Worm (Caenorhabditis elegans) whole organism, young adult: ENCODE data around the gene T26C5.5.
A peak's percentile ranks its signal among the peaks of the same experiment; 100 is the strongest.

Experiments
- C17E4.6 ChIP-seq: fragments of 200-800 bp; sonication (Bioruptor generic); IDR thresholded peaks from 2 replicates; pipeline ENCODE4 v1.3.6; 2022; ENCODE audit warnings: missing genetic modification reagents, missing genetic modification characterization, missing compliant biosample characterization
- F37B4.10 ChIP-seq: fragments of 200-800 bp; sonication (Bioruptor generic); IDR thresholded peaks from 2 replicates; pipeline ENCODE4 v1.3.6; 2022; ENCODE audit warnings: missing genetic modification characterization, missing compliant biosample characterization
- K12H6.12 ChIP-seq: fragments of 200-800 bp; sonication (Bioruptor generic); optimal IDR thresholded peaks from 2 replicates; lab custom pipeline; 2018; ENCODE audit warnings: mild to moderate bottlenecking, missing genetic modification characterization, missing compliant biosample characterization
- Y53G8AR.9 ChIP-seq: fragments of 200-800 bp; sonication (Bioruptor generic); conservative IDR thresholded peaks from 2 replicates; pipeline ENCODE4 v1.3.6; 2022; ENCODE audit warnings: missing genetic modification reagents, missing genetic modification characterization, missing compliant biosample characterization
- ZK185.1 ChIP-seq: sonication (generic microtip); optimal IDR thresholded peaks from 2 replicates; lab custom pipeline; 2016; ENCODE audit warnings: mild to moderate bottlenecking, missing genetic modification characterization, missing compliant biosample characterization; ENCODE audit not compliant: poor library complexity, severe bottlenecking
- akir-1 ChIP-seq: fragments of 200-800 bp; sonication (Bioruptor generic); optimal IDR thresholded peaks from 2 replicates; lab custom pipeline; 2018; ENCODE audit warnings: mild to moderate bottlenecking, missing genetic modification characterization, moderate library complexity, missing compliant biosample characterization
- ccch-3 ChIP-seq: fragments of 200-800 bp; sonication (Bioruptor generic); optimal IDR thresholded peaks from 2 replicates; lab custom pipeline; 2018; ENCODE audit warnings: mild to moderate bottlenecking, missing genetic modification characterization, missing compliant biosample characterization
- cebp-1 ChIP-seq, 2 experiments: fragments of 200-800 bp in 1 of 2; sonication (Bioruptor generic) in 1 of 2; sonication (generic microtip) in 1 of 2; IDR thresholded peaks in 1 of 2; optimal IDR thresholded peaks in 1 of 2; 2 replicates each; pipeline versions ENCODE4 v1.3.6 to Lab custom; 2017 to 2022; ENCODE audit warnings: missing compliant biosample characterization in 2 of 2, missing genetic modification characterization in 2 of 2, mild to moderate bottlenecking in 1 of 2, missing genetic modification reagents in 1 of 2, moderate library complexity in 1 of 2
- ceh-58 ChIP-seq: fragments of 200-800 bp; sonication (Bioruptor generic); IDR thresholded peaks from 2 replicates; pipeline ENCODE4 v1.3.6; 2022; ENCODE audit warnings: missing genetic modification characterization, missing compliant biosample characterization
- chd-7 ChIP-seq: sonication (generic microtip); optimal IDR thresholded peaks from 2 replicates; lab custom pipeline; 2016; ENCODE audit warnings: mild to moderate bottlenecking, missing genetic modification characterization, moderate library complexity, missing compliant biosample characterization
- dox-1 ChIP-seq: fragments of 200-800 bp; sonication (Bioruptor generic); IDR thresholded peaks from 2 replicates; pipeline ENCODE4 v1.3.6; 2022; ENCODE audit warnings: missing genetic modification reagents, missing genetic modification characterization, missing compliant biosample characterization
- dpl-1 ChIP-seq: fragments of 150-350 bp; optimal IDR thresholded peaks from 2 replicates; lab custom pipeline; 2014; ENCODE audit warnings: missing biosample characterization, missing genetic modification reagents, missing genetic modification characterization
- egl-18 ChIP-seq: fragments of 200-800 bp; sonication (Bioruptor generic); IDR thresholded peaks from 2 replicates; pipeline ENCODE4 v1.3.6; 2022; ENCODE audit warnings: missing genetic modification reagents, missing genetic modification characterization, missing compliant biosample characterization
- hmg-1.2 ChIP-seq: fragments of 200-800 bp; sonication (Bioruptor generic); IDR thresholded peaks from 2 replicates; pipeline ENCODE4 v1.3.6; 2022; ENCODE audit warnings: missing genetic modification reagents, missing genetic modification characterization, missing compliant biosample characterization
- hmg-20 ChIP-seq: fragments of 200-800 bp; sonication (Bioruptor generic); IDR thresholded peaks from 2 replicates; pipeline ENCODE4 v1.3.6; 2022; ENCODE audit warnings: missing genetic modification reagents, missing genetic modification characterization, missing compliant biosample characterization
- let-526 ChIP-seq: fragments of 200-800 bp; sonication (Bioruptor generic); IDR thresholded peaks from 2 replicates; pipeline ENCODE4 v1.3.6; 2022; ENCODE audit warnings: missing genetic modification reagents, missing genetic modification characterization, missing compliant biosample characterization
- let-607 ChIP-seq, 2 experiments: fragments of 200-800 bp in 1 of 2; sonication (Bioruptor generic) in 1 of 2; sonication (generic microtip) in 1 of 2; optimal IDR thresholded peaks; 2 replicates each; lab custom pipeline; 2016 to 2018; ENCODE audit warnings: mild to moderate bottlenecking in 2 of 2, missing compliant biosample characterization in 2 of 2, missing genetic modification characterization in 2 of 2, moderate library complexity in 2 of 2, missing genotype in 1 of 2
- lin-26 ChIP-seq: fragments of 200-800 bp; sonication (Bioruptor generic); IDR thresholded peaks from 2 replicates; pipeline ENCODE4 v1.3.6; 2022; ENCODE audit warnings: missing genetic modification reagents, missing genetic modification characterization, missing compliant biosample characterization
- lin-40 ChIP-seq: sonication (generic microtip); optimal IDR thresholded peaks from 2 replicates; lab custom pipeline; 2016; ENCODE audit warnings: missing genetic modification characterization, mild to moderate bottlenecking, missing compliant biosample characterization, missing genotype, missing genetic modification reagents
- lsy-27 ChIP-seq: sonication (generic microtip); optimal IDR thresholded peaks from 2 replicates; lab custom pipeline; 2017; ENCODE audit warnings: missing genetic modification characterization, mild to moderate bottlenecking, missing compliant biosample characterization, antibody characterized with exemption, missing genotype, borderline replicate concordance; ENCODE audit not compliant: insufficient read depth
- madf-10 ChIP-seq: sonication (generic microtip); optimal IDR thresholded peaks from 2 replicates; lab custom pipeline; 2016; ENCODE audit warnings: mild to moderate bottlenecking, missing genetic modification characterization, missing compliant biosample characterization
- madf-3 ChIP-seq: fragments of 200-800 bp; sonication (Bioruptor generic); IDR thresholded peaks from 2 replicates; pipeline ENCODE4 v1.3.6; 2022; ENCODE audit warnings: missing genetic modification reagents, missing genetic modification characterization, missing compliant biosample characterization
- madf-6 ChIP-seq: fragments of 200-800 bp; sonication (Bioruptor generic); IDR thresholded peaks from 2 replicates; pipeline ENCODE4 v1.3.6; 2022; ENCODE audit warnings: missing genetic modification reagents, missing genetic modification characterization, missing compliant biosample characterization
- mcd-1 ChIP-seq: fragments of 200-800 bp; sonication (Bioruptor generic); IDR thresholded peaks from 2 replicates; pipeline ENCODE4 v1.3.6; 2022; ENCODE audit warnings: missing genetic modification reagents, missing genetic modification characterization, missing compliant biosample characterization
- mes-4 ChIP-seq: sonication (generic microtip); optimal IDR thresholded peaks from 2 replicates; lab custom pipeline; 2016; ENCODE audit warnings: missing genotype, missing genetic modification characterization, missing compliant biosample characterization
- nhr-90 ChIP-seq: sonication (generic microtip); optimal IDR thresholded peaks from 2 replicates; lab custom pipeline; 2016; ENCODE audit warnings: missing genotype, mild to moderate bottlenecking, missing genetic modification characterization, missing compliant biosample characterization
- pbrm-1 ChIP-seq: fragments of 200-800 bp; sonication (Bioruptor generic); IDR thresholded peaks from 2 replicates; pipeline ENCODE4 v1.3.6; 2022; ENCODE audit warnings: missing genetic modification reagents, missing genetic modification characterization, missing compliant biosample characterization
- pha-4 ChIP-seq: fragments of 150-350 bp; sonication (generic microtip); optimal IDR thresholded peaks from 2 replicates; lab custom pipeline; 2014; ENCODE audit warnings: missing biosample characterization, missing genetic modification reagents, missing genetic modification characterization
- rcor-1 ChIP-seq: fragments of 200-800 bp; sonication (Bioruptor generic); IDR thresholded peaks from 2 replicates; pipeline ENCODE4 v1.3.6; 2022; ENCODE audit warnings: missing genetic modification reagents, missing genetic modification characterization, missing compliant biosample characterization
- snpc-1.3 ChIP-seq: sonication (generic microtip); optimal IDR thresholded peaks from 2 replicates; lab custom pipeline; 2017; ENCODE audit warnings: missing genetic modification characterization, mild to moderate bottlenecking, missing compliant biosample characterization, antibody characterized with exemption, moderate library complexity, missing genotype, missing genetic modification reagents; ENCODE audit not compliant: insufficient read depth
- snpc-4 ChIP-seq, 5 experiments: fragments of 150-350 bp in 1 of 5; sonication (generic microtip) in 4 of 5; optimal IDR thresholded peaks; 2 replicates each; lab custom pipeline; 2014 to 2018; ENCODE audit warnings: missing genetic modification characterization in 5 of 5, missing biosample characterization in 3 of 5, antibody characterized with exemption in 2 of 5, mild to moderate bottlenecking in 2 of 5, missing compliant biosample characterization in 2 of 5, missing genotype in 2 of 5, moderate library complexity in 2 of 5, missing genetic modification reagents in 1 of 5
- tbp1 ChIP-seq: fragments of 200-800 bp; sonication (Bioruptor generic); optimal IDR thresholded peaks from 2 replicates; lab custom pipeline; 2018; ENCODE audit warnings: mild to moderate bottlenecking, missing genetic modification characterization, missing compliant biosample characterization
- tlf-1 ChIP-seq: fragments of 200-800 bp; sonication (Bioruptor generic); optimal IDR thresholded peaks from 2 replicates; lab custom pipeline; 2018; ENCODE audit warnings: mild to moderate bottlenecking, missing genetic modification characterization, missing compliant biosample characterization
- xnd-1 ChIP-seq: sonication (generic microtip); optimal IDR thresholded peaks from 2 replicates; lab custom pipeline; 2016; ENCODE audit warnings: missing genotype, missing genetic modification reagents, missing genetic modification characterization, missing compliant biosample characterization
- zfh-2 ChIP-seq: fragments of 200-800 bp; sonication (Bioruptor generic); conservative IDR thresholded peaks from 2 replicates; pipeline ENCODE4 v1.3.6; 2022; ENCODE audit warnings: missing genetic modification reagents, missing genetic modification characterization, missing compliant biosample characterization
- zim-3 ChIP-seq: sonication (generic microtip); optimal IDR thresholded peaks from 2 replicates; lab custom pipeline; 2017; ENCODE audit warnings: mild to moderate bottlenecking, missing genetic modification characterization, moderate library complexity, missing compliant biosample characterization
- ztf-22 ChIP-seq: fragments of 200-800 bp; sonication (Bioruptor generic); optimal IDR thresholded peaks from 2 replicates; lab custom pipeline; 2018; ENCODE audit warnings: mild to moderate bottlenecking, missing genetic modification characterization, moderate library complexity, missing compliant biosample characterization
- ztf-26 ChIP-seq: sonication (generic microtip); optimal IDR thresholded peaks from 2 replicates; lab custom pipeline; 2017; ENCODE audit warnings: missing genetic modification characterization, missing compliant biosample characterization

The T26C5.5 gene

ce11 chrII:9279016-9279415 lies 32.5 kb upstream of the T26C5.5 start:
- TF ChIP-seq Y53G8AR.9 (0 out of 2 replicates have a peak, but pooled peaks have one; percentile 36), snpc-1.3 (tag; lab: Kevin White, UChicago) (no peak)

ce11 chrII:9277153-9277552 lies 30.6 kb upstream of the T26C5.5 start:
- TF ChIP-seq rcor-1 (GFP tag; lab: Robert Waterston, UW) = no peak

- peak; percentile 75; the same call in 1 of the 2 replicates for TF ChIP-seq ceh-58 (GFP tag; lab: Robert Waterston, UW)
- TF ChIP-seq madf-6 = peak; percentile 22; the same call in 1 of the 2 replicates
- TF ChIP-seq cebp-1 (GFP tag; IDR thresholded peaks at IDR 0.05; lab: Robert Waterston, UW) = no peak
- peak; percentile 4 for TF ChIP-seq cebp-1 (tag; optimal IDR thresholded peaks at IDR 0.05; lab: Kevin White, UChicago)
- TF ChIP-seq mes-4 (tag; lab: Kevin White, UChicago) = no peak
- TF ChIP-seq C17E4.6 (GFP tag; lab: Robert Waterston, UW) = no peak
- TF ChIP-seq zim-3 = peak; percentile 59
- TF ChIP-seq madf-3 (GFP tag; lab: Robert Waterston, UW) = peak; percentile 64; the same call in 1 of the 2 replicates
- TF ChIP-seq, all 124 proteins: peak for 5
These were observed 28.6 kb upstream of the T26C5.5 start for ce11 chrII:9275173-9275572.

- TF ChIP-seq Y53G8AR.9 = 0 out of 2 replicates have a peak, but pooled peaks have one; percentile 48
- TF ChIP-seq snpc-4 (GFP tag; optimal IDR thresholded peaks at IDR 0.05; lab: Kevin White, UChicago) = no peak
- TF ChIP-seq snpc-4 (tag; optimal IDR thresholded peaks at IDR 0.05; lab: Kevin White, UChicago) = peak in 1 of 4 experiments; percentile 26
- TF ChIP-seq xnd-1 = peak; percentile 22
- TF ChIP-seq pha-4 (tag; lab: Kevin White, UChicago) = no peak
These were observed 28.2 kb upstream of the T26C5.5 start for ce11 chrII:9274734-9275133.

ce11 chrII:9273984-9274383 lies 27.4 kb upstream of the T26C5.5 start:
- TF ChIP-seq zfh-2 (GFP tag; lab: Robert Waterston, UW) (peak; percentile 32; the same call in 1 of the 2 replicates), madf-10 (tag; lab: Kevin White, UChicago) (peak; percentile 49), tbp1 (GFP tag; lab: Kevin White, UChicago) (peak; percentile 48), let-607 (tag; optimal IDR thresholded peaks at IDR 0.05; lab: Kevin White, UChicago) (peak; percentile 35 to 57), cebp-1 (GFP tag; IDR thresholded peaks at IDR 0.05; lab: Robert Waterston, UW) (no peak), cebp-1 (tag; optimal IDR thresholded peaks at IDR 0.05; lab: Kevin White, UChicago) (peak; percentile 78), madf-3 (GFP tag; lab: Robert Waterston, UW) (peak; percentile 57; the same call in 1 of the 2 replicates), dox-1 (GFP tag; lab: Robert Waterston, UW) (peak; percentile 72), chd-7 (tag; lab: Kevin White, UChicago) (peak; percentile 82), F37B4.10 (GFP tag; lab: Robert Waterston, UW) (0 out of 2 replicates have a peak, but pooled peaks have one; percentile 68), lin-40 (tag; lab: Kevin White, UChicago) (peak; percentile 88), ztf-22 (GFP tag; lab: Kevin White, UChicago) (peak; percentile 20), dpl-1 (GFP tag; lab: Kevin White, UChicago) (no peak), ceh-58 (GFP tag; lab: Robert Waterston, UW) (no peak), lin-26 (GFP tag; lab: Robert Waterston, UW) (peak; percentile 71), nhr-90 (tag; lab: Kevin White, UChicago) (peak; percentile 1), Y53G8AR.9 (0 out of 2 replicates have a peak, but pooled peaks have one; percentile 31), pbrm-1 (GFP tag; lab: Robert Waterston, UW) (peak; percentile 81), hmg-1.2 (GFP tag; lab: Robert Waterston, UW) (peak; percentile 98), let-526 (peak; percentile 62; the same call in 1 of the 2 replicates), egl-18 (GFP tag; lab: Robert Waterston, UW) (peak; percentile 4; the same call in 1 of the 2 replicates), lsy-27 (tag; lab: Kevin White, UChicago) (no peak), hmg-20 (GFP tag; lab: Robert Waterston, UW) (no peak), ccch-3 (no peak), akir-1 (no peak), mcd-1 (GFP tag; lab: Robert Waterston, UW) (peak; percentile 59), K12H6.12 (peak; percentile 61), ztf-26 (tag; lab: Kevin White, UChicago) (peak; percentile 79), tlf-1 (GFP tag; lab: Kevin White, UChicago) (peak; percentile 40), ZK185.1 (tag; lab: Kevin White, UChicago) (peak; percentile 74)
